Fruit fly (Drosophila melanogaster): ENCODE measurements around the gene Bub3.

Gene Bub3

dm6 chr3R:29716782-29717317 lies 41.6 kb upstream of the Bub3 start, which contains the start of gene Obp99b (continued):
- TF ChIP-seq ken (GFP tag; IDR thresholded peaks at IDR 0.05) (peak; percentile 85), HLH54F (GFP tag; optimal IDR thresholded peaks at IDR 0.05) (peak; percentile 14), Doc2 (GFP tag; IDR thresholded peaks at IDR 0.05) (0 out of 2 replicates have a peak, but pooled peaks have one; percentile 34), Dll (GFP tag; IDR thresholded peaks at IDR 0.05; ENCODE audit: partially characterized antibody) (no peak), nmo (GFP tag; optimal IDR thresholded peaks at IDR 0.05) (peak; percentile 60), kni (GFP tag; optimal IDR thresholded peaks at IDR 0.05) (peak; percentile 52), Atf-2 (GFP tag; optimal IDR thresholded peaks at IDR 0.05) (peak; percentile 77), Dad (GFP tag; optimal IDR thresholded peaks at IDR 0.05) (peak; percentile 63), CG7372 (GFP tag; IDR thresholded peaks at IDR 0.05) (peak; percentile 60; the same call in 1 of the 2 replicates), NC2α (GFP tag; optimal IDR thresholded peaks at IDR 0.05) (peak; percentile 65), CG13775 (GFP tag; optimal IDR thresholded peaks at IDR 0.05) (peak; percentile 80), lmd (GFP tag; IDR thresholded peaks at IDR 0.05) (peak; percentile 65), sd (tag; optimal IDR thresholded peaks at IDR 0.05) (peak; percentile 25), Mrtf (GFP tag; IDR thresholded peaks at IDR 0.05) (peak; percentile 85; the same call in 2 of the 3 replicates), kah (GFP tag; optimal IDR thresholded peaks at IDR 0.05) (peak; percentile 79), bigmax (GFP tag; optimal IDR thresholded peaks at IDR 0.05) (peak; percentile 32), C15 (GFP tag; IDR thresholded peaks at IDR 0.05) (0 out of 3 replicates have a peak, but pooled peaks have one; percentile 35), cato (GFP tag; optimal IDR thresholded peaks at IDR 0.05; ENCODE audit: borderline replicate concordance) (peak; percentile 41), dati (GFP tag; IDR thresholded peaks at IDR 0.05) (peak; percentile 59), Sin3A (optimal IDR thresholded peaks at IDR 0.05) (no peak), Fer3 (tag; optimal IDR thresholded peaks at IDR 0.05) (peak; percentile 68), sob (GFP tag; IDR thresholded peaks at IDR 0.05) (peak; percentile 79), CG12299 (tag; optimal IDR thresholded peaks at IDR 0.05) (peak; percentile 34), CG9817 (tag; optimal IDR thresholded peaks at IDR 0.05) (peak; percentile 66), Ssrp (tag; optimal IDR thresholded peaks at IDR 0.05) (peak; percentile 35), gfzf (GFP tag; optimal IDR thresholded peaks at IDR 0.05) (no peak), tna (GFP tag; IDR thresholded peaks at IDR 0.05; ENCODE audit: partially characterized antibody) (no peak), Hr51 (GFP tag; optimal IDR thresholded peaks at IDR 0.05) (peak; percentile 42 to 66), CG18262 (tag; optimal IDR thresholded peaks at IDR 0.05) (peak; percentile 62), CG8388 (GFP tag; optimal IDR thresholded peaks at IDR 0.05) (peak; percentile 53), corto (GFP tag; optimal IDR thresholded peaks at IDR 0.05) (no peak), CG14965 (GFP tag; optimal IDR thresholded peaks at IDR 0.05; ENCODE audit: borderline replicate concordance) (peak; percentile 98), maf-S (GFP tag; optimal IDR thresholded peaks at IDR 0.05) (peak; percentile 47), sr (GFP tag; IDR thresholded peaks at IDR 0.05) (peak; percentile 73; the same call in 2 of the 3 replicates), ro (GFP tag; IDR thresholded peaks at IDR 0.05) (peak; percentile 45; the same call in 1 of the 2 replicates), Xbp1 (GFP tag; optimal IDR thresholded peaks at IDR 0.05) (peak; percentile 88), Hsf (GFP tag; optimal IDR thresholded peaks at IDR 0.05) (peak; percentile 84), CG6175 (GFP tag; IDR thresholded peaks at IDR 0.05) (peak; percentile 68; the same call in 2 of the 3 replicates), CG33213 (GFP tag; optimal IDR thresholded peaks at IDR 0.05) (peak; percentile 86), CG14667 (GFP tag; IDR thresholded peaks at IDR 0.05) (peak; percentile 54), pros (GFP tag; optimal IDR thresholded peaks at IDR 0.05) (no peak), sima (GFP tag; optimal IDR thresholded peaks at IDR 0.05) (no peak), CG10959 (GFP tag; IDR thresholded peaks at IDR 0.05) (peak; percentile 88), CG17612 (GFP tag; IDR thresholded peaks at IDR 0.05) (peak; percentile 57; the same call in 1 of the 2 replicates), Spps (tag; optimal IDR thresholded peaks at IDR 0.05) (peak; percentile 55), Dbx (GFP tag; IDR thresholded peaks at IDR 0.05) (peak; percentile 68; the same call in 2 of the 3 replicates), Fer2 (tag; optimal IDR thresholded peaks at IDR 0.05) (peak; percentile 48), CG4854 (GFP tag; optimal IDR thresholded peaks at IDR 0.05) (peak; percentile 66), gcm2 (GFP tag; optimal IDR thresholded peaks at IDR 0.05) (peak; percentile 35), tap (tag; optimal IDR thresholded peaks at IDR 0.05) (peak; percentile 46)
